Fruit fly (Drosophila melanogaster): ENCODE data around the gene CG14408.

Gene CG14408

DNA sequence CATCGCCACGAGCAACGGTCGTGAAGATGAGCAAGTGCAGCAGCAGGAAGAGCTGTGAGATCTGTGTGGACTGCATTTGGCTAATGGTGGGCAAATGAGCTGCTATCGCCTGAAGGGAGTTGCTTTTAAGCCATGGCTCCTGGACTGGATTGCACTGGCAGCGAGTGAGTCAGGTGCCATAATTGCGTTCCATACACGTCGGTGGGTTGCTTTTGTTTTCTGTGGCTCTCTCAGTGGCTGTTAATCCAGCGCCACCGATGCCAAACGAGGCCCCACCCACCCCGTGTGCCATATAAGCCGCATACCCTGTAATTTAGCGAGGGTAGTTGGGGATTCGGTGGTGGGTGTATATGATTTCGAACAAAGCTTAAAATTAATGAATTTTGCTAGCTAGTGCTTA is 12.8 kb upstream of the CG14408 start, which contains the start of gene CG12539:
Gene CG12539, minus strand, starts transcription at position 101 of the 400 bp plus-strand sequence.
- TF ChIP-seq dac (GFP tag; optimal IDR thresholded peaks at IDR 0.05) (no peak), CG4318 (GFP tag; optimal IDR thresholded peaks at IDR 0.05) (no peak), CG1621 (tag; optimal IDR thresholded peaks at IDR 0.05) (no peak), CG6854 (GFP tag; optimal IDR thresholded peaks at IDR 0.05) (no peak), ss (GFP tag; optimal IDR thresholded peaks at IDR 0.05) (no peak), CG11902 (GFP tag; optimal IDR thresholded peaks at IDR 0.05) (no peak), Hr39 (GFP tag; optimal IDR thresholded peaks at IDR 0.05) (no peak), Eip78C (GFP tag) (no peak), cyc (GFP tag; optimal IDR thresholded peaks at IDR 0.05) (no peak), CG34406 (GFP tag; optimal IDR thresholded peaks at IDR 0.05) (no peak), CG6792 (GFP tag; optimal IDR thresholded peaks at IDR 0.05) (no peak), CG6163 (GFP tag; IDR thresholded peaks at IDR 0.05) (no peak), OdsH (GFP tag; optimal IDR thresholded peaks at IDR 0.05) (no peak), Hr38 (GFP tag; optimal IDR thresholded peaks at IDR 0.05) (no peak), dsx (GFP tag; optimal IDR thresholded peaks at IDR 0.05; ENCODE audit: poor library complexity, severe bottlenecking) (no peak), Hr4 (GFP tag; optimal IDR thresholded peaks at IDR 0.05) (no peak), CG8319 (GFP tag; optimal IDR thresholded peaks at IDR 0.05) (no peak), fd85E (GFP tag; optimal IDR thresholded peaks at IDR 0.05) (no peak), CG15336 (GFP tag; IDR thresholded peaks at IDR 0.05) (no peak)

dm6 chrX:14841893-14842505 is 10.2 kb upstream of the CG14408 start:
- no peak for TF ChIP-seq Smox (GFP tag; optimal IDR thresholded peaks at IDR 0.05)
- TF ChIP-seq svp (GFP tag): peak; percentile 30

- no peak for TF ChIP-seq CG6854 (GFP tag; optimal IDR thresholded peaks at IDR 0.05)
- TF ChIP-seq Blimp-1 (GFP tag; optimal IDR thresholded peaks at IDR 0.05): no peak
- no peak for TF ChIP-seq Ets21C (GFP tag; optimal IDR thresholded peaks at IDR 0.05)
- TF ChIP-seq fkh (GFP tag; optimal IDR thresholded peaks at IDR 0.05): peak; percentile 52
- peak; percentile 31 for TF ChIP-seq esn (GFP tag; optimal IDR thresholded peaks at IDR 0.05)
- peak in 1 of 2 experiments; percentile 29 for TF ChIP-seq salr (GFP tag; optimal IDR thresholded peaks at IDR 0.05)
- no peak for TF ChIP-seq vri (GFP tag; optimal IDR thresholded peaks at IDR 0.05)
- peak; percentile 51; the same call in 1 of the 3 replicates for TF ChIP-seq eg (GFP tag; IDR thresholded peaks at IDR 0.05)
- peak; percentile 35 for TF ChIP-seq svp (GFP tag)
- TF ChIP-seq fd85E (GFP tag; optimal IDR thresholded peaks at IDR 0.05): no peak
- TF ChIP-seq Met (GFP tag; optimal IDR thresholded peaks at IDR 0.05): peak; percentile 5
- TF ChIP-seq CG6792 (GFP tag; optimal IDR thresholded peaks at IDR 0.05): peak; percentile 26
- peak; percentile 36 for TF ChIP-seq CG6276 (GFP tag; optimal IDR thresholded peaks at IDR 0.05)
- peak; percentile 39 for TF ChIP-seq CG3032 (tag; optimal IDR thresholded peaks at IDR 0.05)
- TF ChIP-seq lz (GFP tag; optimal IDR thresholded peaks at IDR 0.05): no peak
- no peak for TF ChIP-seq CG11762 (GFP tag; optimal IDR thresholded peaks at IDR 0.05; ENCODE audit: insufficient read depth)
- TF ChIP-seq CG31627 (GFP tag; optimal IDR thresholded peaks at IDR 0.05): no peak
- no peak for TF ChIP-seq Hr38 (GFP tag; optimal IDR thresholded peaks at IDR 0.05)
- TF ChIP-seq CG11902 (GFP tag; optimal IDR thresholded peaks at IDR 0.05): no peak
- peak; percentile 70 for TF ChIP-seq CG6808 (GFP tag; optimal IDR thresholded peaks at IDR 0.05)
- TF ChIP-seq pdm3 (GFP tag; optimal IDR thresholded peaks at IDR 0.05): peak; percentile 28
- TF ChIP-seq Sox14 (GFP tag; optimal IDR thresholded peaks at IDR 0.05): no peak
- no peak for TF ChIP-seq fd59A (GFP tag; optimal IDR thresholded peaks at IDR 0.05)
- no peak for TF ChIP-seq Smox (GFP tag; optimal IDR thresholded peaks at IDR 0.05)
- TF ChIP-seq CG8319 (GFP tag; optimal IDR thresholded peaks at IDR 0.05): no peak
- peak; percentile 38 for TF ChIP-seq dsx (GFP tag; optimal IDR thresholded peaks at IDR 0.05; ENCODE audit: poor library complexity, severe bottlenecking)
- TF ChIP-seq achi (GFP tag; optimal IDR thresholded peaks at IDR 0.05): peak; percentile 35
- no peak for TF ChIP-seq Hr39 (GFP tag; optimal IDR thresholded peaks at IDR 0.05)
- peak; percentile 52 for TF ChIP-seq CG32006 (GFP tag; optimal IDR thresholded peaks at IDR 0.05)
- TF ChIP-seq topi (GFP tag; optimal IDR thresholded peaks at IDR 0.05): peak; percentile 5
- peak; percentile 52 for TF ChIP-seq Eip75B (GFP tag; optimal IDR thresholded peaks at IDR 0.05)
- peak; percentile 64 to 73 for TF ChIP-seq ss (GFP tag; optimal IDR thresholded peaks at IDR 0.05)
- TF ChIP-seq dac (GFP tag; optimal IDR thresholded peaks at IDR 0.05): no peak
- TF ChIP-seq CG3919 (GFP tag; optimal IDR thresholded peaks at IDR 0.05): peak; percentile 17
- peak; percentile 42 for TF ChIP-seq OdsH (GFP tag; optimal IDR thresholded peaks at IDR 0.05)
- TF ChIP-seq CG8632 (GFP tag; optimal IDR thresholded peaks at IDR 0.05): peak; percentile 54
- no peak for TF ChIP-seq CG11294 (GFP tag; IDR thresholded peaks at IDR 0.05)
- TF ChIP-seq CG34406 (GFP tag; optimal IDR thresholded peaks at IDR 0.05): peak; percentile 37
Observed at dm6 chrX:14840417-14840872, 8.6 kb upstream of the CG14408 start.
